ENCODE assay signal across 1 fruit fly cellular context in genomic region chr2L:12427487-12428101, dm6.
TF ChIP-seq lines count a peak whose summit lies in the region.

CG5446 (minus strand) TSS chr2L:12427709.
Trm1 (plus strand) TSS chr2L:12428028.

TF ChIP-seq in whole organism, embryonic, 481 proteins besides CTCF, POLR2A, EP300 and RAD21 (continued from another document and continues in another):
- no peak for TF ChIP-seq CG6654 (GFP tag; optimal IDR thresholded peaks at IDR 0.05; lab: Kevin White, UChicago)
- no peak for TF ChIP-seq HmgD (GFP tag; optimal IDR thresholded peaks at IDR 0.05; lab: Kevin White, UChicago)
- no peak for TF ChIP-seq Hey (tag; optimal IDR thresholded peaks at IDR 0.05; lab: Kevin White, UChicago)
- no peak for TF ChIP-seq gfzf (GFP tag; optimal IDR thresholded peaks at IDR 0.05; lab: Kevin White, UChicago)
- TF ChIP-seq Xrp1 (GFP tag; IDR thresholded peaks at IDR 0.05; lab: Robert Waterston, UW) = peak; percentile 71
- TF ChIP-seq MESR4 (GFP tag; optimal IDR thresholded peaks at IDR 0.05; lab: Kevin White, UChicago) = peak; percentile 95
- TF ChIP-seq CG8388 (GFP tag; optimal IDR thresholded peaks at IDR 0.05; lab: Kevin White, UChicago) = peak; percentile 74
- peak; percentile 84 for TF ChIP-seq CG9437 (GFP tag; optimal IDR thresholded peaks at IDR 0.05; lab: Kevin White, UChicago)
- TF ChIP-seq CG3838 (GFP tag; optimal IDR thresholded peaks at IDR 0.05; lab: Kevin White, UChicago) = no peak
- no peak for TF ChIP-seq fd64A (GFP tag; optimal IDR thresholded peaks at IDR 0.05; lab: Kevin White, UChicago)
- no peak for TF ChIP-seq TFAM (GFP tag; optimal IDR thresholded peaks at IDR 0.05; lab: Kevin White, UChicago)
- peak; percentile 42 for TF ChIP-seq CG6854 (GFP tag; optimal IDR thresholded peaks at IDR 0.05; lab: Kevin White, UChicago)
- peak; percentile 86 for TF ChIP-seq Sox100B (GFP tag; optimal IDR thresholded peaks at IDR 0.05; lab: Kevin White, UChicago)
- TF ChIP-seq sr (GFP tag; IDR thresholded peaks at IDR 0.05; lab: Robert Waterston, UW) = no peak
- peak; percentile 45 for TF ChIP-seq fd3F (GFP tag; optimal IDR thresholded peaks at IDR 0.05; lab: Kevin White, UChicago)
- no peak for TF ChIP-seq Lhr (GFP tag; optimal IDR thresholded peaks at IDR 0.05; lab: Kevin White, UChicago)
- peak; percentile 56 for TF ChIP-seq Xbp1 (GFP tag; optimal IDR thresholded peaks at IDR 0.05; lab: Kevin White, UChicago)
- no peak for TF ChIP-seq pros (GFP tag; optimal IDR thresholded peaks at IDR 0.05; lab: Kevin White, UChicago)
- peak; percentile 77 for TF ChIP-seq CG15269 (tag; optimal IDR thresholded peaks at IDR 0.05; lab: Kevin White, UChicago)
- TF ChIP-seq mld (GFP tag; IDR thresholded peaks at IDR 0.05; lab: Robert Waterston, UW; ENCODE audit: partially characterized antibody) = no peak
- TF ChIP-seq Dek (tag; optimal IDR thresholded peaks at IDR 0.05; lab: Kevin White, UChicago) = peak; percentile 74
- TF ChIP-seq NC2β (GFP tag; optimal IDR thresholded peaks at IDR 0.05; lab: Kevin White, UChicago) = no peak
- no peak for TF ChIP-seq danr (GFP tag; IDR thresholded peaks at IDR 0.05; lab: Robert Waterston, UW)
- TF ChIP-seq Spps (tag; optimal IDR thresholded peaks at IDR 0.05; lab: Kevin White, UChicago) = peak; percentile 47
- TF ChIP-seq CG10565 (GFP tag; optimal IDR thresholded peaks at IDR 0.05; lab: Kevin White, UChicago) = no peak
- no peak for TF ChIP-seq pan (optimal IDR thresholded peaks at IDR 0.05; lab: Kevin White, UChicago)
- no peak for TF ChIP-seq pan (GFP tag; optimal IDR thresholded peaks at IDR 0.05 in 1 of 2, IDR thresholded peaks at IDR 0.05 in 1 of 2)
- 0 out of 2 replicates have a peak, but pooled peaks have one; percentile 28 for TF ChIP-seq CG4404 (GFP tag; IDR thresholded peaks at IDR 0.05; lab: Robert Waterston, UW)
- TF ChIP-seq tin (GFP tag; optimal IDR thresholded peaks at IDR 0.05; lab: Kevin White, UChicago) = peak; percentile 43
- peak; percentile 58 for TF ChIP-seq CG12155 (GFP tag; optimal IDR thresholded peaks at IDR 0.05; lab: Kevin White, UChicago)
- peak; percentile 40 for TF ChIP-seq CG3407 (GFP tag; optimal IDR thresholded peaks at IDR 0.05; lab: Kevin White, UChicago)
- TF ChIP-seq CG1024 (GFP tag; IDR thresholded peaks at IDR 0.05; lab: Robert Waterston, UW) = no peak
- TF ChIP-seq CG3726 (GFP tag; IDR thresholded peaks at IDR 0.05; lab: Robert Waterston, UW) = no peak
- peak; percentile 34 for TF ChIP-seq lbe (GFP tag; optimal IDR thresholded peaks at IDR 0.05; lab: Kevin White, UChicago)
- TF ChIP-seq zen2 (GFP tag; IDR thresholded peaks at IDR 0.05; lab: Robert Waterston, UW; ENCODE audit: partially characterized antibody) = no peak
- TF ChIP-seq repo (GFP tag; optimal IDR thresholded peaks at IDR 0.05; lab: Kevin White, UChicago) = no peak
- peak; percentile 61 for TF ChIP-seq Dref (GFP tag; IDR thresholded peaks at IDR 0.05; lab: Robert Waterston, UW)
- TF ChIP-seq pfk (GFP tag; optimal IDR thresholded peaks at IDR 0.05; lab: Kevin White, UChicago) = no peak
- TF ChIP-seq pita (GFP tag; optimal IDR thresholded peaks at IDR 0.05; lab: Kevin White, UChicago) = no peak
- TF ChIP-seq dm (GFP tag; optimal IDR thresholded peaks at IDR 0.05; lab: Kevin White, UChicago) = peak; percentile 34
- TF ChIP-seq CG2129 (GFP tag; IDR thresholded peaks at IDR 0.05; lab: Robert Waterston, UW; ENCODE audit: partially characterized antibody) = no peak
- TF ChIP-seq bcd (GFP tag; optimal IDR thresholded peaks at IDR 0.05; lab: Kevin White, UChicago) = peak; percentile 66
- no peak for TF ChIP-seq CG11696 (GFP tag; IDR thresholded peaks at IDR 0.05; lab: Robert Waterston, UW)
- no peak for TF ChIP-seq toy (GFP tag; IDR thresholded peaks at IDR 0.05; lab: Robert Waterston, UW)
- peak; percentile 73 for TF ChIP-seq Blimp-1 (GFP tag; optimal IDR thresholded peaks at IDR 0.05; lab: Kevin White, UChicago)
- TF ChIP-seq scrt (GFP tag; optimal IDR thresholded peaks at IDR 0.05; lab: Kevin White, UChicago) = peak; percentile 47
- no peak for TF ChIP-seq salm (tag; optimal IDR thresholded peaks at IDR 0.05; lab: Kevin White, UChicago)
- TF ChIP-seq trh (GFP tag; optimal IDR thresholded peaks at IDR 0.05; lab: Kevin White, UChicago) = peak; percentile 12
- no peak for TF ChIP-seq CG4360 (GFP tag; IDR thresholded peaks at IDR 0.05; lab: Robert Waterston, UW)
- peak; percentile 41 for TF ChIP-seq CG1233 (GFP tag; optimal IDR thresholded peaks at IDR 0.05; lab: Kevin White, UChicago)
- TF ChIP-seq stwl (tag; optimal IDR thresholded peaks at IDR 0.05; lab: Kevin White, UChicago) = peak; percentile 24
- peak; percentile 42 for TF ChIP-seq CG3847 (GFP tag; IDR thresholded peaks at IDR 0.05; lab: Robert Waterston, UW)
- TF ChIP-seq CG14860 (GFP tag; IDR thresholded peaks at IDR 0.05; lab: Robert Waterston, UW; ENCODE audit: partially characterized antibody) = no peak
- TF ChIP-seq vfl (GFP tag; optimal IDR thresholded peaks at IDR 0.05; lab: Kevin White, UChicago) = no peak
- peak; percentile 46; the same call in 1 of the 3 replicates for TF ChIP-seq Dbx (GFP tag; IDR thresholded peaks at IDR 0.05; lab: Robert Waterston, UW)
- TF ChIP-seq CG32772 (GFP tag; IDR thresholded peaks at IDR 0.05; lab: Robert Waterston, UW) = peak; percentile 46; the same call in 1 of the 2 replicates
- TF ChIP-seq ro (GFP tag; IDR thresholded peaks at IDR 0.05; lab: Robert Waterston, UW) = no peak
- TF ChIP-seq CG5953 (GFP tag; IDR thresholded peaks at IDR 0.05; lab: Robert Waterston, UW) = no peak
- TF ChIP-seq Mes4 (GFP tag; optimal IDR thresholded peaks at IDR 0.05; lab: Kevin White, UChicago) = no peak
- peak; percentile 84 for TF ChIP-seq CG9727 (GFP tag; optimal IDR thresholded peaks at IDR 0.05; lab: Kevin White, UChicago)
- peak; percentile 63 for TF ChIP-seq Ptx1 (GFP tag; IDR thresholded peaks at IDR 0.05; lab: Robert Waterston, UW)
- peak; percentile 81 for TF ChIP-seq gsb-n (tag; optimal IDR thresholded peaks at IDR 0.05; lab: Kevin White, UChicago)
- no peak for TF ChIP-seq cad (GFP tag; optimal IDR thresholded peaks at IDR 0.05; lab: Kevin White, UChicago)
- peak; percentile 86 for TF ChIP-seq CoRest (tag; optimal IDR thresholded peaks at IDR 0.05; lab: Kevin White, UChicago)
- TF ChIP-seq ash1 (GFP tag; optimal IDR thresholded peaks at IDR 0.05; lab: Kevin White, UChicago) = no peak
- TF ChIP-seq Camta (GFP tag; optimal IDR thresholded peaks at IDR 0.05; lab: Kevin White, UChicago) = no peak
- TF ChIP-seq CG7745 (tag; optimal IDR thresholded peaks at IDR 0.05; lab: Kevin White, UChicago) = no peak
- peak; percentile 72 for TF ChIP-seq CG15696 (tag; optimal IDR thresholded peaks at IDR 0.05; lab: Kevin White, UChicago)
- no peak for TF ChIP-seq dimm (GFP tag; IDR thresholded peaks at IDR 0.05; lab: Robert Waterston, UW)
- no peak for TF ChIP-seq CkIIα-i1 (GFP tag; IDR thresholded peaks at IDR 0.05; lab: Robert Waterston, UW)
- TF ChIP-seq Optix (GFP tag; IDR thresholded peaks at IDR 0.05; lab: Robert Waterston, UW) = no peak
- TF ChIP-seq NFAT (GFP tag; IDR thresholded peaks at IDR 0.05; lab: Robert Waterston, UW) = no peak
- no peak for TF ChIP-seq CG7786 (GFP tag; optimal IDR thresholded peaks at IDR 0.05; lab: Kevin White, UChicago)
- no peak for TF ChIP-seq HmgZ (tag; optimal IDR thresholded peaks at IDR 0.05; lab: Kevin White, UChicago)
- peak; percentile 41; the same call in 1 of the 2 replicates for TF ChIP-seq CG4730 (GFP tag; IDR thresholded peaks at IDR 0.05; lab: Robert Waterston, UW)
- TF ChIP-seq knrl (GFP tag; IDR thresholded peaks at IDR 0.05; lab: Robert Waterston, UW; ENCODE audit: partially characterized antibody) = no peak
- peak; percentile 73 for TF ChIP-seq BtbVII (GFP tag; optimal IDR thresholded peaks at IDR 0.05; lab: Kevin White, UChicago)
- no peak for TF ChIP-seq Neu2 (GFP tag; optimal IDR thresholded peaks at IDR 0.05; lab: Kevin White, UChicago; ENCODE audit: borderline replicate concordance)
- TF ChIP-seq CG11085 (GFP tag; IDR thresholded peaks at IDR 0.05; lab: Robert Waterston, UW) = no peak
- peak; percentile 83 for TF ChIP-seq sens (GFP tag; lab: Kevin White, UChicago)
- peak; percentile 59 for TF ChIP-seq CG6683 (GFP tag; optimal IDR thresholded peaks at IDR 0.05; lab: Kevin White, UChicago)
- no peak for TF ChIP-seq Bteb2 (GFP tag; optimal IDR thresholded peaks at IDR 0.05; lab: Kevin White, UChicago)
- peak; percentile 46 for TF ChIP-seq az2 (GFP tag; optimal IDR thresholded peaks at IDR 0.05; lab: Kevin White, UChicago)
- no peak for TF ChIP-seq CG42726 (GFP tag; IDR thresholded peaks at IDR 0.05; lab: Robert Waterston, UW; ENCODE audit: partially characterized antibody)
- no peak for TF ChIP-seq luna (GFP tag; optimal IDR thresholded peaks at IDR 0.05; lab: Kevin White, UChicago)
- TF ChIP-seq CG34376 (GFP tag; optimal IDR thresholded peaks at IDR 0.05; lab: Kevin White, UChicago) = peak; percentile 32
- no peak for TF ChIP-seq MTF-1 (GFP tag; optimal IDR thresholded peaks at IDR 0.05; lab: Kevin White, UChicago; ENCODE audit: borderline replicate concordance)
- peak; percentile 13; the same call in 1 of the 2 replicates for TF ChIP-seq unc-4 (GFP tag; IDR thresholded peaks at IDR 0.05; lab: Robert Waterston, UW; ENCODE audit: partially characterized antibody)
- TF ChIP-seq zfh2 (GFP tag; optimal IDR thresholded peaks at IDR 0.05; lab: Kevin White, UChicago) = peak; percentile 3
- peak; percentile 14 for TF ChIP-seq CG4617 (GFP tag; optimal IDR thresholded peaks at IDR 0.05; lab: Kevin White, UChicago; ENCODE audit: borderline replicate concordance)
- no peak for TF ChIP-seq usp (GFP tag; optimal IDR thresholded peaks at IDR 0.05; lab: Kevin White, UChicago)
- TF ChIP-seq CG6254 (GFP tag; optimal IDR thresholded peaks at IDR 0.05; lab: Kevin White, UChicago) = peak; percentile 39
- peak; percentile 86 for TF ChIP-seq CG12659 (GFP tag; optimal IDR thresholded peaks at IDR 0.05; lab: Kevin White, UChicago)
- TF ChIP-seq wor (GFP tag; IDR thresholded peaks at IDR 0.05; lab: Robert Waterston, UW) = no peak
- no peak for TF ChIP-seq Antp (GFP tag; optimal IDR thresholded peaks at IDR 0.05; lab: Kevin White, UChicago)
- peak; percentile 75 for TF ChIP-seq Sox102F (GFP tag; optimal IDR thresholded peaks at IDR 0.05; lab: Kevin White, UChicago)
- TF ChIP-seq tgo (GFP tag; IDR thresholded peaks at IDR 0.05; lab: Robert Waterston, UW) = peak; percentile 76
- no peak for TF ChIP-seq Elba2 (GFP tag; optimal IDR thresholded peaks at IDR 0.05; lab: Kevin White, UChicago)
- TF ChIP-seq Mrtf (GFP tag; IDR thresholded peaks at IDR 0.05; lab: Robert Waterston, UW) = no peak
- TF ChIP-seq Hr39 (optimal IDR thresholded peaks at IDR 0.05; lab: Kevin White, UChicago) = no peak
- TF ChIP-seq Oaz (GFP tag; IDR thresholded peaks at IDR 0.05; lab: Robert Waterston, UW) = no peak
- TF ChIP-seq Rx (GFP tag; IDR thresholded peaks at IDR 0.05; lab: Robert Waterston, UW) = no peak
- TF ChIP-seq B-H2 (GFP tag; optimal IDR thresholded peaks at IDR 0.05; lab: Kevin White, UChicago) = peak; percentile 58
- no peak for TF ChIP-seq eyg (GFP tag; optimal IDR thresholded peaks at IDR 0.05; lab: Kevin White, UChicago)
- TF ChIP-seq row (GFP tag; IDR thresholded peaks at IDR 0.05; lab: Robert Waterston, UW) = peak; percentile 80
- no peak for TF ChIP-seq HLH54F (GFP tag; optimal IDR thresholded peaks at IDR 0.05; lab: Kevin White, UChicago)
- TF ChIP-seq CG11247 (GFP tag; IDR thresholded peaks at IDR 0.05; lab: Robert Waterston, UW) = no peak
- no peak for TF ChIP-seq br (optimal IDR thresholded peaks at IDR 0.05; lab: Kevin White, UChicago)
- peak; percentile 7; the same call in 1 of the 2 replicates for TF ChIP-seq lmd (GFP tag; IDR thresholded peaks at IDR 0.05; lab: Robert Waterston, UW)
- no peak for TF ChIP-seq inv (GFP tag; IDR thresholded peaks at IDR 0.05; lab: Robert Waterston, UW; ENCODE audit: partially characterized antibody)
- TF ChIP-seq CG4328 (GFP tag; optimal IDR thresholded peaks at IDR 0.05; lab: Kevin White, UChicago) = peak; percentile 53
- TF ChIP-seq CG15073 (GFP tag; optimal IDR thresholded peaks at IDR 0.05; lab: Kevin White, UChicago) = no peak
- no peak for TF ChIP-seq jigr1 (GFP tag; IDR thresholded peaks at IDR 0.05; lab: Robert Waterston, UW)
- peak; percentile 23 for TF ChIP-seq CG11723 (GFP tag; optimal IDR thresholded peaks at IDR 0.05; lab: Kevin White, UChicago)
- TF ChIP-seq croc (GFP tag; conservative IDR thresholded peaks at IDR 0.05; lab: Robert Waterston, UW) = no peak
- TF ChIP-seq p53 (GFP tag; optimal IDR thresholded peaks at IDR 0.05; lab: Kevin White, UChicago) = no peak
- no peak for TF ChIP-seq CG7357 (GFP tag; IDR thresholded peaks at IDR 0.05; lab: Robert Waterston, UW)
- TF ChIP-seq stc (GFP tag; IDR thresholded peaks at IDR 0.05; lab: Robert Waterston, UW) = 0 out of 2 replicates have a peak, but pooled peaks have one; percentile 38
- TF ChIP-seq CG18764 (GFP tag; optimal IDR thresholded peaks at IDR 0.05; lab: Kevin White, UChicago) = peak; percentile 37
- TF ChIP-seq CG5245 (GFP tag; optimal IDR thresholded peaks at IDR 0.05; lab: Kevin White, UChicago) = no peak
- TF ChIP-seq mam (GFP tag; optimal IDR thresholded peaks at IDR 0.05; lab: Kevin White, UChicago) = peak; percentile 8
- no peak for TF ChIP-seq CG8944 (GFP tag; optimal IDR thresholded peaks at IDR 0.05; lab: Kevin White, UChicago)
- no peak for TF ChIP-seq zen (tag; optimal IDR thresholded peaks at IDR 0.05; lab: Kevin White, UChicago)
- TF ChIP-seq oc (tag; optimal IDR thresholded peaks at IDR 0.05; lab: Kevin White, UChicago) = no peak
- TF ChIP-seq CG14050 (GFP tag; IDR thresholded peaks at IDR 0.05; lab: Robert Waterston, UW) = no peak
- TF ChIP-seq CG4424 (GFP tag; optimal IDR thresholded peaks at IDR 0.05; lab: Kevin White, UChicago) = peak; percentile 67
- TF ChIP-seq pum (GFP tag; optimal IDR thresholded peaks at IDR 0.05; lab: Kevin White, UChicago) = no peak
- TF ChIP-seq gce (GFP tag; IDR thresholded peaks at IDR 0.05; lab: Robert Waterston, UW) = no peak
- TF ChIP-seq ab (GFP tag; optimal IDR thresholded peaks at IDR 0.05; lab: Kevin White, UChicago) = no peak
- TF ChIP-seq yki (optimal IDR thresholded peaks at IDR 0.05; lab: Kevin White, UChicago) = no peak
- TF ChIP-seq CG6791 (GFP tag; IDR thresholded peaks at IDR 0.05; lab: Robert Waterston, UW; ENCODE audit: partially characterized antibody) = peak; percentile 53; the same call in 1 of the 3 replicates
- peak; percentile 44 for TF ChIP-seq Abd-B (GFP tag; optimal IDR thresholded peaks at IDR 0.05; lab: Kevin White, UChicago)
- peak; percentile 53 for TF ChIP-seq CG2120 (GFP tag; optimal IDR thresholded peaks at IDR 0.05; lab: Kevin White, UChicago)
- no peak for TF ChIP-seq fd102C (GFP tag; optimal IDR thresholded peaks at IDR 0.05; lab: Kevin White, UChicago)
